Worm (Caenorhabditis elegans) whole organism, L4 larva: ENCODE data around the gene gap-1.

Experiments used
- D1046.2 ChIP-seq: fragments of 200-800 bp; sonication (Bioruptor generic); IDR thresholded peaks from 2 replicates; pipeline ENCODE4 v1.3.6; 2022; ENCODE audit warnings: missing genetic modification characterization, missing compliant biosample characterization
- F44E2.7 ChIP-seq: fragments of 200-800 bp; sonication (Bioruptor generic); IDR thresholded peaks from 2 replicates; pipeline ENCODE4 v2.1.2; 2022; ENCODE audit warnings: missing genetic modification characterization, missing compliant biosample characterization
- aly-2 ChIP-seq: sonication (generic microtip); optimal IDR thresholded peaks from 2 replicates; lab custom pipeline; 2018; ENCODE audit warnings: missing biosample characterization, missing genetic modification characterization
- lin-13 ChIP-seq: fragments of 150-350 bp; optimal IDR thresholded peaks from 2 replicates; lab custom pipeline; 2014; ENCODE audit warnings: missing biosample characterization, missing genetic modification reagents, missing genetic modification characterization
- nhr-10 ChIP-seq: fragments of 150-350 bp; optimal IDR thresholded peaks from 2 replicates; lab custom pipeline; 2014; ENCODE audit warnings: missing biosample characterization, missing genetic modification characterization

- TF ChIP-seq nhr-10 (tag; lab: Kevin White, UChicago) (no peak), F44E2.7 (no peak), D1046.2 (no peak), aly-2 (tag; lab: Kevin White, UChicago) (no peak), lin-13 (GFP tag; lab: Kevin White, UChicago) (no peak)
Measured at ce11 chrX:2241147-2241798, 49.0 kb downstream of the gap-1 start.
